Worm (Caenorhabditis elegans): ENCODE data around the gene pqn-87.
A peak's percentile ranks its signal among the peaks of the same experiment; 100 is the strongest.

The pqn-87 gene

ce11 chrII:12222524-12222923 is 2.4 kb downstream of the pqn-87 start:
- no peak for TF ChIP-seq zip-8 (tag; optimal IDR thresholded peaks at IDR 0.05)
- peak; percentile 39 for TF ChIP-seq pha-4 (tag; optimal IDR thresholded peaks at IDR 0.05)
- no peak for TF ChIP-seq blmp-1 (tag; optimal IDR thresholded peaks at IDR 0.05)
- peak; percentile 79 for TF ChIP-seq cnd-1 (tag; optimal IDR thresholded peaks at IDR 0.05)
- TF ChIP-seq flh-1 (GFP tag; optimal IDR thresholded peaks at IDR 0.05): no peak
- peak; percentile 51 for TF ChIP-seq lin-13 (tag; optimal IDR thresholded peaks at IDR 0.05)
- peak; percentile 58 for TF ChIP-seq mls-2 (tag; optimal IDR thresholded peaks at IDR 0.05)
- peak; percentile 60 for TF ChIP-seq ces-1 (GFP tag; optimal IDR thresholded peaks at IDR 0.05)
- peak; percentile 54 for TF ChIP-seq nhr-237 (tag; optimal IDR thresholded peaks at IDR 0.05)
- TF ChIP-seq mab-5 (tag; optimal IDR thresholded peaks at IDR 0.05): no peak
- no peak for TF ChIP-seq nhr-28 (tag; optimal IDR thresholded peaks at IDR 0.05)
- no peak for TF ChIP-seq elt-3 (tag; optimal IDR thresholded peaks at IDR 0.05)
- no peak for TF ChIP-seq nhr-12 (tag; optimal IDR thresholded peaks at IDR 0.05)
- peak; percentile 68 for TF ChIP-seq lsy-2 (tag; optimal IDR thresholded peaks at IDR 0.05)
- peak; percentile 52 for TF ChIP-seq ztf-11 (tag; optimal IDR thresholded peaks at IDR 0.05)
- peak; percentile 76 for TF ChIP-seq unc-120 (tag; optimal IDR thresholded peaks at IDR 0.05; ENCODE audit: poor library complexity, severe bottlenecking)
- no peak for TF ChIP-seq lin-32 (GFP tag; optimal IDR thresholded peaks at IDR 0.05)
- TF ChIP-seq M03D4.4 (tag; optimal IDR thresholded peaks at IDR 0.05): peak; percentile 52
- TF ChIP-seq elt-1 (tag; optimal IDR thresholded peaks at IDR 0.05; ENCODE audit: borderline replicate concordance, insufficient read depth): peak; percentile 9
- TF ChIP-seq drap-1 (GFP tag; optimal IDR thresholded peaks at IDR 0.05): peak; percentile 72
- peak; percentile 26 for TF ChIP-seq hlh-1 (tag; optimal IDR thresholded peaks at IDR 0.05)
- no peak for TF ChIP-seq sem-2 (GFP tag; optimal IDR thresholded peaks at IDR 0.05)
- TF ChIP-seq unc-39 (tag; optimal IDR thresholded peaks at IDR 0.05): no peak
- no peak for TF ChIP-seq ceh-43 (GFP tag; optimal IDR thresholded peaks at IDR 0.05)
- no peak for TF ChIP-seq nhr-76 (tag; optimal IDR thresholded peaks at IDR 0.05)
- TF ChIP-seq ceh-83 (GFP tag; optimal IDR thresholded peaks at IDR 0.05): peak; percentile 52
- TF ChIP-seq sptf-1 (tag; optimal IDR thresholded peaks at IDR 0.05): peak; percentile 49
- no peak for TF ChIP-seq tbx-8 (GFP tag; optimal IDR thresholded peaks at IDR 0.05)
- TF ChIP-seq snpc-4 (tag; optimal IDR thresholded peaks at IDR 0.05): no peak
- TF ChIP-seq mep-1 (tag; optimal IDR thresholded peaks at IDR 0.05): no peak
- TF ChIP-seq unc-62 (GFP tag; optimal IDR thresholded peaks at IDR 0.05): peak; percentile 75
- peak; percentile 95 for TF ChIP-seq nhr-2 (tag; optimal IDR thresholded peaks at IDR 0.05)
- TF ChIP-seq ham-2 (GFP tag; optimal IDR thresholded peaks at IDR 0.05): peak; percentile 90
- no peak for TF ChIP-seq bed-3 (GFP tag; optimal IDR thresholded peaks at IDR 0.05)
- TF ChIP-seq ceh-39 (tag; optimal IDR thresholded peaks at IDR 0.05): no peak

ce11 chrII:12214562-12214961 is 10.3 kb downstream of the pqn-87 start:
- no peak for TF ChIP-seq cnd-1 (tag; optimal IDR thresholded peaks at IDR 0.05)
- TF ChIP-seq snpc-4 (tag; optimal IDR thresholded peaks at IDR 0.05): no peak

ce11 chrII:12211652-12212245 is 13.1 kb downstream of the pqn-87 start:
- no peak for TF ChIP-seq unc-62 (GFP tag; optimal IDR thresholded peaks at IDR 0.05)
- TF ChIP-seq nhr-237 (tag; optimal IDR thresholded peaks at IDR 0.05): no peak
- TF ChIP-seq sem-2 (GFP tag; optimal IDR thresholded peaks at IDR 0.05): no peak
- no peak for TF ChIP-seq nhr-12 (tag; optimal IDR thresholded peaks at IDR 0.05)
- TF ChIP-seq zip-8 (tag; optimal IDR thresholded peaks at IDR 0.05): no peak
- TF ChIP-seq mls-2 (tag; optimal IDR thresholded peaks at IDR 0.05): no peak
- TF ChIP-seq hlh-1 (tag; optimal IDR thresholded peaks at IDR 0.05): no peak
- TF ChIP-seq lin-32 (GFP tag; optimal IDR thresholded peaks at IDR 0.05): no peak
- TF ChIP-seq bed-3 (GFP tag; optimal IDR thresholded peaks at IDR 0.05): no peak
- no peak for TF ChIP-seq blmp-1 (tag; optimal IDR thresholded peaks at IDR 0.05)
- TF ChIP-seq cnd-1 (tag; optimal IDR thresholded peaks at IDR 0.05): no peak
- TF ChIP-seq lin-13 (tag; optimal IDR thresholded peaks at IDR 0.05): no peak
- TF ChIP-seq sptf-1 (tag; optimal IDR thresholded peaks at IDR 0.05): no peak

- TF ChIP-seq snpc-4 (tag; optimal IDR thresholded peaks at IDR 0.05) (no peak), ztf-11 (tag; optimal IDR thresholded peaks at IDR 0.05) (no peak), ceh-39 (tag; optimal IDR thresholded peaks at IDR 0.05) (no peak), sptf-1 (tag; optimal IDR thresholded peaks at IDR 0.05) (no peak), tbx-8 (GFP tag; optimal IDR thresholded peaks at IDR 0.05) (no peak), nhr-12 (tag; optimal IDR thresholded peaks at IDR 0.05) (no peak), sem-2 (GFP tag; optimal IDR thresholded peaks at IDR 0.05) (no peak), ceh-83 (GFP tag; optimal IDR thresholded peaks at IDR 0.05) (no peak), nhr-237 (tag; optimal IDR thresholded peaks at IDR 0.05) (no peak), mls-2 (tag; optimal IDR thresholded peaks at IDR 0.05) (no peak)
Measured at ce11 chrII:12208741-12209140, 16.1 kb downstream of the pqn-87 start.

All from whole organism, mixed stage, embryonic.